Fruit fly (Drosophila melanogaster) whole organism, adult: ENCODE data around the gene aub.
A peak's percentile ranks its signal among the peaks of the same experiment; 100 is the strongest.

Experiments
- CG11617 ChIP-seq: fragments of 200-800 bp; sonication (Bioruptor generic); optimal IDR thresholded peaks from 2 replicates; lab custom pipeline; 2017; ENCODE audit warnings: mild to moderate bottlenecking, missing biosample characterization, missing genetic modification reagents, missing genetic modification characterization
- CG12768 ChIP-seq: fragments of 200-800 bp; sonication (Bioruptor generic); optimal IDR thresholded peaks from 2 replicates; lab custom pipeline; 2017; ENCODE audit warnings: missing biosample characterization, missing genetic modification characterization, mild to moderate bottlenecking, moderate library complexity, missing genetic modification reagents
- CG14711 ChIP-seq: fragments of 200-800 bp; sonication (Bioruptor generic); optimal IDR thresholded peaks from 2 replicates; lab custom pipeline; 2018; ENCODE audit warnings: missing biosample characterization, mild to moderate bottlenecking, missing genetic modification characterization, moderate library complexity
- CG1620 ChIP-seq: fragments of 200-800 bp; sonication (Bioruptor generic); optimal IDR thresholded peaks from 2 replicates; lab custom pipeline; 2016; ENCODE audit warnings: missing biosample characterization, missing genetic modification characterization
- CG33017 ChIP-seq: fragments of 200-800 bp; sonication (Bioruptor generic); optimal IDR thresholded peaks from 2 replicates; lab custom pipeline; 2018; ENCODE audit warnings: missing biosample characterization, mild to moderate bottlenecking, missing genetic modification characterization, moderate library complexity
- CG5204 ChIP-seq: fragments of 200-800 bp; sonication (Bioruptor generic); optimal IDR thresholded peaks from 2 replicates; lab custom pipeline; 2016; ENCODE audit warnings: missing biosample characterization, missing genetic modification characterization
- CG7045 ChIP-seq: fragments of 200-800 bp; sonication (Bioruptor generic); optimal IDR thresholded peaks from 2 replicates; lab custom pipeline; 2017; ENCODE audit warnings: missing biosample characterization, mild to moderate bottlenecking, missing genetic modification characterization
- CG7101 ChIP-seq: fragments of 200-800 bp; sonication (Bioruptor generic); optimal IDR thresholded peaks from 2 replicates; lab custom pipeline; 2018; ENCODE audit warnings: missing biosample characterization, mild to moderate bottlenecking, missing genetic modification characterization, moderate library complexity
- Clk ChIP-seq: fragments of 200-800 bp; sonication (Bioruptor generic); optimal IDR thresholded peaks from 2 replicates; lab custom pipeline; 2017; ENCODE audit warnings: missing biosample characterization, missing genetic modification characterization
- Crg-1 ChIP-seq: fragments of 200-800 bp; sonication (Bioruptor generic); optimal IDR thresholded peaks from 2 replicates; lab custom pipeline; 2016; ENCODE audit warnings: missing biosample characterization, missing genetic modification characterization
- Hr96 ChIP-seq: fragments of 200-800 bp; sonication (Bioruptor generic); optimal IDR thresholded peaks from 2 replicates; lab custom pipeline; 2016; ENCODE audit warnings: missing biosample characterization, missing genetic modification characterization
- Mnt ChIP-seq: fragments of 200-800 bp; sonication (Bioruptor generic); optimal IDR thresholded peaks from 2 replicates; lab custom pipeline; 2016; ENCODE audit warnings: missing biosample characterization, mild to moderate bottlenecking, missing genetic modification characterization
- bab1 ChIP-seq: fragments of 200-800 bp; sonication (Bioruptor generic); optimal IDR thresholded peaks from 3 replicates; lab custom pipeline; 2019; ENCODE audit warnings: missing biosample characterization, mild to moderate bottlenecking, missing genetic modification characterization, moderate library complexity
- cic ChIP-seq: fragments of 200-800 bp; sonication (Bioruptor generic); optimal IDR thresholded peaks from 2 replicates; lab custom pipeline; 2017; ENCODE audit warnings: missing biosample characterization, mild to moderate bottlenecking, missing genetic modification characterization, moderate library complexity
- cnc ChIP-seq, 2 experiments: fragments of >200 bp; optimal IDR thresholded peaks; 2 replicates each; lab custom pipeline; 2017
- kay ChIP-seq: fragments of 200-800 bp; sonication (Bioruptor generic); peaks from one replicate; lab custom pipeline; 2016; ENCODE audit warnings: missing biosample characterization, missing genetic modification characterization, borderline replicate concordance
- ovo ChIP-seq: fragments of 200-800 bp; sonication (Bioruptor generic); optimal IDR thresholded peaks from 2 replicates; lab custom pipeline; 2016; ENCODE audit warnings: missing biosample characterization, missing genetic modification characterization
- pad ChIP-seq: fragments of 200-800 bp; sonication (Bioruptor generic); optimal IDR thresholded peaks from 3 replicates; lab custom pipeline; 2017; ENCODE audit warnings: missing biosample characterization, missing genetic modification characterization, mild to moderate bottlenecking, moderate library complexity, missing genetic modification reagents
- tj ChIP-seq: fragments of 200-800 bp; sonication (Bioruptor generic); optimal IDR thresholded peaks from 3 replicates; lab custom pipeline; 2017; ENCODE audit warnings: missing biosample characterization, mild to moderate bottlenecking, missing genetic modification characterization, moderate library complexity
- toe ChIP-seq: fragments of 200-800 bp; sonication (Bioruptor generic); optimal IDR thresholded peaks from 2 replicates; lab custom pipeline; 2016; ENCODE audit warnings: missing biosample characterization, missing genetic modification characterization

The aub gene

DNA sequence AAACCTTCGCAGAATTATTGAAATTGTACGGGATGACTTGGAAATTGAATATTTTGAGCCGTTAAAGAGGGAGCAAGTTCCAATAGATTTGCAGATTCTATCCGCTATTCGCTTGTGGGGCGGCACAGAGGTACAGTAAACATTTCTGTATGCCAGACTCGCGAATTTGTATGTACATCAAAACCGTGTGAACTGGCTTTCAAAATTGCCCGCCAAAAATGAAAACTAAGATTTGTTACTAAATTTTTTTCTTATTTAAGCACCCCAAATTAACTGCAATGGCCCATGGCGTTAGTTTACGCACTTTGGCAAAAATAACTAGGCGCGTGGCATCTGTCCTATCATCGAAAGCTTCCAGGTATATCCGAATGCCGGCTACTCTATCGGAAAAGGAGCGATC is 13.2 kb downstream of the aub start:
- no peak for TF ChIP-seq kay
- no peak for TF ChIP-seq bab1 (GFP tag; lab: Kevin White, UChicago)
- no peak for TF ChIP-seq CG11617 (GFP tag; lab: Kevin White, UChicago)
- TF ChIP-seq Crg-1 (GFP tag; lab: Kevin White, UChicago) = no peak
- TF ChIP-seq CG14711 (tag; lab: Kevin White, UChicago) = no peak
- TF ChIP-seq tj = no peak
- TF ChIP-seq pad (GFP tag; lab: Kevin White, UChicago) = no peak
- TF ChIP-seq CG1620 (GFP tag; lab: Kevin White, UChicago) = no peak
- TF ChIP-seq CG7101 (tag; lab: Kevin White, UChicago) = no peak
- TF ChIP-seq CG5204 (GFP tag; lab: Kevin White, UChicago) = no peak
- TF ChIP-seq Mnt (GFP tag; lab: Kevin White, UChicago) = no peak
- no peak for TF ChIP-seq cic (GFP tag; lab: Kevin White, UChicago)
- no peak for TF ChIP-seq toe (GFP tag; lab: Kevin White, UChicago)
- TF ChIP-seq cnc (optimal IDR thresholded peaks at IDR 0.05; lab: Kevin White, UChicago) = no peak
- no peak for TF ChIP-seq CG7045 (GFP tag; lab: Kevin White, UChicago)
- TF ChIP-seq CG12768 (GFP tag; lab: Kevin White, UChicago) = no peak
- TF ChIP-seq Clk (GFP tag; lab: Kevin White, UChicago) = no peak

DNA sequence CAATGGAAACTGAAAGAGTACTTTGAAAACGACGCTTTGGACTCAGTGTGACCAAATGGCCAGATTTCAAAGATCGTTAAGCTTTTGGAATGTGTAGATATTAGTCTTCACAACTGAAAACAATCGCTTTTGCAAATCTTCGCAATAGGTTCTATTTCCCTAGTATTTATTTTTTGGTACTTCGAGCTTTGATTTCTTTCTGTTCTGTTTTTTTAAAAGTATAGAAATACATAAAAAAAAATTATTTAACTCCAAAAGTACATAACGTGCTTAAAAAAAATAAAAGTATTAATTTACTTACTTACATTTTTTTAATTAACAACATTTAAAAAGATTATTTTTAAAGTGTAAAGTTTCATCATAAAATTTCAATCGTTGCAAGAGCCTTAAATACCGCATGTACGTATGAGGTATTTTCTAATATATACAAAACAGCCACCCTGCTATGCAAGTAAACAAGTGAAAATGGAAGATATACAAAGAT is 13.9 kb downstream of the aub start, which contains the start of the genes piwi and CG12253:
Gene piwi (minus strand): TSS at position 51 of the 484 bp plus-strand sequence.
Gene CG12253 (plus strand): TSS at position 437 of the 484 bp plus-strand sequence.
- TF ChIP-seq bab1 (GFP tag; lab: Kevin White, UChicago) (peak; percentile 71), Mnt (GFP tag; lab: Kevin White, UChicago) (no peak), Crg-1 (GFP tag; lab: Kevin White, UChicago) (no peak), kay (no peak), pad (GFP tag; lab: Kevin White, UChicago) (no peak), CG33017 (tag; lab: Kevin White, UChicago) (peak; percentile 74), CG1620 (GFP tag; lab: Kevin White, UChicago) (peak; percentile 17), CG7045 (GFP tag; lab: Kevin White, UChicago) (no peak), ovo (no peak), CG5204 (GFP tag; lab: Kevin White, UChicago) (no peak), cnc (optimal IDR thresholded peaks at IDR 0.05; lab: Kevin White, UChicago) (no peak), CG11617 (GFP tag; lab: Kevin White, UChicago) (peak; percentile 50), CG7101 (tag; lab: Kevin White, UChicago) (peak; percentile 79), CG12768 (GFP tag; lab: Kevin White, UChicago) (no peak), cic (GFP tag; lab: Kevin White, UChicago) (no peak), toe (GFP tag; lab: Kevin White, UChicago) (peak; percentile 1), tj (no peak), Hr96 (no peak), CG14711 (tag; lab: Kevin White, UChicago) (peak; percentile 39), Clk (GFP tag; lab: Kevin White, UChicago) (no peak)

DNA sequence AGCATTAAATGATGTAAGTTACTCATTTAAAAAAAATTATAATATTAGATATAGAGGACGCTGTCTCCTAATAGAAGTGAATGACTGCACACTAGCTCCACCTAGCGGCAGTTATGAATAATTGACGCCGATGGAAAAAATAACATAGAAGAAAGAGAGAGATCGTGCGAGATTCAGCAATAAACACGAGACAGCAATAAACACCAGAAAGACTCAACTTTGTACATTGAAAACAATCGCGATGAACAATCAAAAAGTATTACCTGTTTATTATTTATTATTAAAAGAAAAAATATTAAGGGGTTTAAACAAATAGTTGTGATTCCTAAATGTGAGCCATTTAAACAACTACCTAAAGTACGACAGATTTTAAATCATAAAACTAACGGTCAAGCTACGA is 15.1 kb downstream of the aub start:
- TF ChIP-seq bab1 (GFP tag; lab: Kevin White, UChicago) = peak; percentile 35
- TF ChIP-seq pad (GFP tag; lab: Kevin White, UChicago) = no peak

DNA sequence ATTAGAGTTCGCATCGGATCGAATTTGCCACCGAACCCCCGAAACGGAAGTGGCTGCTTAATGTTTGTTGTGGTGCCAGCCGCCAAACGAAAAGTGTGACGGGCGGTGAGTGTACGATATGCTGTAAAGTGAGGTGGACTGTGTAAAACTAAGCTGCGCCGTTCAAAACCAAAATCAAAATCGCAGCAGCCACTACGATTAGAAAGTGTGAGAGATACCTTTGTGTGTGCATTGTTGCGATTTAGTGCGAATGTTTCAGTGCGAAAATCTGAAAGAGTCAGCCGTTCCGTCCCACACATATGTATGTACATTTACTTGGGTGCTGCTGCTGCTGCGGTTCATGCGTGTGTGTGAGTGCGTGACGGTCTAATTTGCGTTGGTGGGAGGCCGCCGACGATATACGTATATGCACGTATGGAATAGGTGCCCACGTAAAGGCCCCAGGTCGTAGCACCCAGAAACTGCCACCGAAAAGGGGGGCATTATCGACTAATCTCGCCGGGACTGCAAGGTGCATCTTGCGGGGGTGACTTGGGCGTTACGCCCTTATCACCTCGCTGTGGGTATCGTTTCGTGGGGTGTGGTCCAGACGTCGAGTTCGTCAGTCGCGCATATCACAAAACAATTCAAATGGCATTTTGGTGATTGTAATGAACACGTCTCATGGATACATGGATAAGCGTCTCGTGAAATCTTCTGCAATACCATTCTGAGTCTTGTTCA is 24.3 kb downstream of the aub start:
- TF ChIP-seq toe (GFP tag; lab: Kevin White, UChicago) (no peak), bab1 (GFP tag; lab: Kevin White, UChicago) (peak; percentile 36), cic (GFP tag; lab: Kevin White, UChicago) (peak; percentile 21), CG12768 (GFP tag; lab: Kevin White, UChicago) (no peak), tj (peak; percentile 33), CG7101 (tag; lab: Kevin White, UChicago) (no peak)

dm6 chr2L:10976046-10976863 is 25.0 kb downstream of the aub start, which contains the start of the genes ATPsynG and SCAR:
ATPsynG (minus strand) TSS chr2L:10976399.
SCAR (plus strand) TSS chr2L:10976772.
- TF ChIP-seq CG14711 (tag; lab: Kevin White, UChicago) (no peak), CG5204 (GFP tag; lab: Kevin White, UChicago) (no peak), CG7101 (tag; lab: Kevin White, UChicago) (no peak), Hr96 (no peak), Mnt (GFP tag; lab: Kevin White, UChicago) (no peak), toe (GFP tag; lab: Kevin White, UChicago) (no peak), Clk (GFP tag; lab: Kevin White, UChicago) (no peak), ovo (no peak), cic (GFP tag; lab: Kevin White, UChicago) (no peak), cnc (optimal IDR thresholded peaks at IDR 0.05; lab: Kevin White, UChicago) (no peak), CG1620 (GFP tag; lab: Kevin White, UChicago) (no peak), pad (GFP tag; lab: Kevin White, UChicago) (no peak)
